Fruit fly (Drosophila melanogaster) whole organism: ENCODE measurements around the gene Eip75B.

Source experiments
- CG8478 ChIP-seq: fragments of >200 bp; optimal IDR thresholded peaks from 2 replicates; lab custom pipeline; 2018; ENCODE audit warnings: inconsistent platforms
- Dll ChIP-seq: fragments of >200 bp; optimal IDR thresholded peaks from 2 replicates; lab custom pipeline; 2017
- EcR ChIP-seq, 2 experiments: fragments of >200 bp; optimal IDR thresholded peaks; 2 replicates each; lab custom pipeline; 2017; ENCODE audit warnings: missing biosample characterization in 2 of 2, missing genetic modification characterization in 2 of 2, missing genetic modification reagents in 2 of 2
- pan ChIP-seq: fragments of >200 bp; optimal IDR thresholded peaks from 2 replicates; lab custom pipeline; 2017
- psq ChIP-seq: fragments of >200 bp; optimal IDR thresholded peaks from 2 replicates; lab custom pipeline; 2017
- usp ChIP-seq: fragments of >200 bp; optimal IDR thresholded peaks from 2 replicates; lab custom pipeline; 2017; ENCODE audit warnings: missing biosample characterization, missing genetic modification characterization, mixed read lengths

Eip75B gene

dm6 chr3L:18064632-18065482 lies at the start of gene Eip75B:
Gene Eip75B (minus strand): TSS chr3L:18064696.
- TF ChIP-seq EcR (GFP tag; optimal IDR thresholded peaks at IDR 0.05; lab: Kevin White, UChicago) (peak in 1 of 2 experiments; percentile 89), usp (GFP tag; lab: Kevin White, UChicago) (no peak)

DNA sequence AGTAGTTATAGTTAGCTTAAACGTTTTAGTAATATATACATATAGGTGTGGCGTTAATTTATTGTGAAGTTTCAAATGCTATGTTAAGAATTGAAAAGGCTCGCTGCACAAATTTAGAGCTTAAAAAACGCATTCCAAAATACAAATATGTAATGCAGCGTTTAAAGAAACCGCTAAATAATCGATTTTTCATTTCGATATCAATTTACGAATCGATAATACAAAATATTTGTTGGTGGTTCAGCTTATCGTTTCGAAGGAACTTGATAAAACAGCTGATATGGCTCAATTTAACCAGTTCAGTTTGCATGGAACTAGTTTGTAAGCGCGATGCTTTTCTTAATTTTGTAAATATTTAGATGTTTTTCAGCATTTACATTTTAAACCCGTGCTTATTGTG lies 48.2 kb upstream of the Eip75B start, which contains the start of the genes CG32195 and CG7341:
Gene CG32195 (plus strand): TSS at position 291 of the 400 bp plus-strand sequence.
Gene CG7341 (plus strand): TSS at position 291 of the 400 bp plus-strand sequence.
- TF ChIP-seq Dll (lab: Kevin White, UChicago): no peak
- TF ChIP-seq psq (lab: Kevin White, UChicago): no peak

dm6 chr3L:18109459-18109863 lies 45.0 kb upstream of the Eip75B start, which contains the start of the genes Polr3D and mus304:
Gene Polr3D (minus strand): TSS chr3L:18109574.
Gene mus304 (plus strand): TSS chr3L:18109814.
- TF ChIP-seq psq (lab: Kevin White, UChicago) (no peak), Dll (lab: Kevin White, UChicago) (no peak), usp (GFP tag; lab: Kevin White, UChicago) (no peak), pan (lab: Kevin White, UChicago) (no peak), CG8478 (lab: Kevin White, UChicago) (no peak), EcR (GFP tag; optimal IDR thresholded peaks at IDR 0.05; lab: Kevin White, UChicago) (no peak)

- TF ChIP-seq psq (lab: Kevin White, UChicago) (no peak), pan (lab: Kevin White, UChicago) (no peak), Dll (lab: Kevin White, UChicago) (no peak), CG8478 (lab: Kevin White, UChicago) (no peak), EcR (GFP tag; optimal IDR thresholded peaks at IDR 0.05; lab: Kevin White, UChicago) (no peak), usp (GFP tag; lab: Kevin White, UChicago) (no peak)
Measured at dm6 chr3L:18106021-18106944, 41.8 kb upstream of the Eip75B start, which contains the start of the genes CG13698 and mRpS26. Gene CG13698 (minus strand): TSS chr3L:18106149. Gene mRpS26 (plus strand): TSS chr3L:18106579.

dm6 chr3L:18105343-18106020 lies 41.0 kb upstream of the Eip75B start:
- TF ChIP-seq CG8478 (lab: Kevin White, UChicago) (no peak), usp (GFP tag; lab: Kevin White, UChicago) (no peak), Dll (lab: Kevin White, UChicago) (no peak)

DNA sequence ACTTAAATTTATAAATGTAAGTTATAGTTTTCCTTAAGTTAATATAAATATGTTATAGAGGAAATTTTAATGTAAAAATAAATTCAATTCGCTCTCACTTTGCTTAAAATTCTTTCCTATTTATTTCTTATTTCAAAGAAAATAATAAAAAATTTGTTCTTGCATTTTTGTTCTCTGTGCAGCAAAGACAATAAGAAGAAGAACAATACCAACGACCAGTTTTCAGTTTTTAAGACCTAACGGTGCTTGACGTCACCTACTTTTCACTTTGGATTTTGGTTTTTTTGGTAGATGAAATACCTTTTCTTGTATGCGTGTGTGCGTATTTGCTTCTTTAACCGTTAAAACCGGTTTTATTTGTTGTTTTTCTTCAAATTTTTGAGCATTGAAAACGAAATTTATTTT lies 37.7 kb upstream of the Eip75B start:
- no peak for TF ChIP-seq usp (GFP tag; lab: Kevin White, UChicago)
- no peak for TF ChIP-seq EcR (GFP tag; optimal IDR thresholded peaks at IDR 0.05; lab: Kevin White, UChicago)
- TF ChIP-seq Dll (lab: Kevin White, UChicago): no peak
- no peak for TF ChIP-seq pan (lab: Kevin White, UChicago)
- no peak for TF ChIP-seq psq (lab: Kevin White, UChicago)
- no peak for TF ChIP-seq CG8478 (lab: Kevin White, UChicago)

- TF ChIP-seq Dll (lab: Kevin White, UChicago): no peak
- TF ChIP-seq pan (lab: Kevin White, UChicago): no peak
- no peak for TF ChIP-seq psq (lab: Kevin White, UChicago)
- TF ChIP-seq CG8478 (lab: Kevin White, UChicago): no peak
- TF ChIP-seq EcR (GFP tag; optimal IDR thresholded peaks at IDR 0.05; lab: Kevin White, UChicago): no peak
- TF ChIP-seq usp (GFP tag; lab: Kevin White, UChicago): no peak
Measured at dm6 chr3L:18101421-18101996, 37.0 kb upstream of the Eip75B start.

dm6 chr3L:18099715-18100114 lies 35.2 kb upstream of the Eip75B start:
- no peak for TF ChIP-seq CG8478 (lab: Kevin White, UChicago)
- no peak for TF ChIP-seq pan (lab: Kevin White, UChicago)
- no peak for TF ChIP-seq usp (GFP tag; lab: Kevin White, UChicago)
- TF ChIP-seq EcR (GFP tag; optimal IDR thresholded peaks at IDR 0.05; lab: Kevin White, UChicago): no peak
- no peak for TF ChIP-seq psq (lab: Kevin White, UChicago)
- TF ChIP-seq Dll (lab: Kevin White, UChicago): no peak

DNA sequence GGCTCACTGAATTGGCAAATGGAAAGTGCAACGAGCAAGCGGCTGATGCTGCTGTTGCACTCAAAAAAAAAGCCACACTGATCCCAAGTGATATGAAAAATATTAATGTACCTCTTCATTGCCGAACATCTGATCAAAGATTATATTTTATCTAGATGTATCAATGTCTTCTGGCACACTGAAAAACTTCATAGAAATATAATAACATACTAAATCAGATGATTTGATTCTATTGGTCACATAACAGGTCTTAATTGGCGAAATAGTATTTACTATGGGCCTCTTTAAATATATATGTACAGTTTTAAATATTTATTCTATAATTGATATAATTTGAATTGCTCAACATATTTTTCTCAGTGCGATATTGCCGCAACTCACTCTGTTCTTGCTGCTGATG lies 32.2 kb upstream of the Eip75B start:
- TF ChIP-seq EcR (GFP tag; optimal IDR thresholded peaks at IDR 0.05; lab: Kevin White, UChicago) (no peak), pan (lab: Kevin White, UChicago) (no peak), usp (GFP tag; lab: Kevin White, UChicago) (no peak), Dll (lab: Kevin White, UChicago) (no peak), psq (lab: Kevin White, UChicago) (no peak), CG8478 (lab: Kevin White, UChicago) (no peak)

- TF ChIP-seq Dll (lab: Kevin White, UChicago): no peak
- TF ChIP-seq CG8478 (lab: Kevin White, UChicago): no peak
- TF ChIP-seq psq (lab: Kevin White, UChicago): no peak
- no peak for TF ChIP-seq EcR (GFP tag; optimal IDR thresholded peaks at IDR 0.05; lab: Kevin White, UChicago)
- TF ChIP-seq pan (lab: Kevin White, UChicago): no peak
- TF ChIP-seq usp (GFP tag; lab: Kevin White, UChicago): no peak
Measured at dm6 chr3L:18093875-18094274, 29.4 kb upstream of the Eip75B start.
